Worm (Caenorhabditis elegans): ENCODE results near the gene dat-1.

The dat-1 gene

ce11 chrIII:9242675-9243074, at the start of gene dat-1:
Gene dat-1, plus strand, starts transcription at chrIII:9242975.
- TF ChIP-seq him-1 (tag; optimal IDR thresholded peaks at IDR 0.05) (no peak), dao-5 (tag; optimal IDR thresholded peaks at IDR 0.05) (no peak), W03F9.2 (tag; optimal IDR thresholded peaks at IDR 0.05) (no peak)

ce11 chrIII:9199605-9200004, 43.2 kb upstream of the dat-1 start, which contains the start of gene ZC84.6:
Gene ZC84.6, minus strand, starts transcription at chrIII:9199705.
- TF ChIP-seq him-1 (tag; optimal IDR thresholded peaks at IDR 0.05) (no peak), W03F9.2 (tag; optimal IDR thresholded peaks at IDR 0.05) (no peak), dao-5 (tag; optimal IDR thresholded peaks at IDR 0.05) (no peak)

ce11 chrIII:9201977-9202376, 40.8 kb upstream of the dat-1 start:
- TF ChIP-seq dao-5 (tag; optimal IDR thresholded peaks at IDR 0.05) (no peak), W03F9.2 (tag; optimal IDR thresholded peaks at IDR 0.05) (no peak), him-1 (tag; optimal IDR thresholded peaks at IDR 0.05) (no peak)

ce11 chrIII:9206185-9206584, 36.6 kb upstream of the dat-1 start, which contains the start of gene ZC84.1:
Gene ZC84.1, minus strand, starts transcription at chrIII:9206285.
- TF ChIP-seq W03F9.2 (tag; optimal IDR thresholded peaks at IDR 0.05) = no peak
- TF ChIP-seq him-1 (tag; optimal IDR thresholded peaks at IDR 0.05) = no peak
- no peak for TF ChIP-seq dao-5 (tag; optimal IDR thresholded peaks at IDR 0.05)

ce11 chrIII:9215367-9215766, 27.4 kb upstream of the dat-1 start, which contains the start of gene npr-29:
Gene npr-29, minus strand, starts transcription at chrIII:9215467.
- no peak for TF ChIP-seq W03F9.2 (tag; optimal IDR thresholded peaks at IDR 0.05)
- no peak for TF ChIP-seq him-1 (tag; optimal IDR thresholded peaks at IDR 0.05)
- TF ChIP-seq dao-5 (tag; optimal IDR thresholded peaks at IDR 0.05) = no peak

- TF ChIP-seq him-1 (tag; optimal IDR thresholded peaks at IDR 0.05) (no peak), W03F9.2 (tag; optimal IDR thresholded peaks at IDR 0.05) (no peak), dao-5 (tag; optimal IDR thresholded peaks at IDR 0.05) (no peak)
These were observed 17.8 kb upstream of the dat-1 start for ce11 chrIII:9224986-9225385.

- TF ChIP-seq W03F9.2 (tag; optimal IDR thresholded peaks at IDR 0.05) = no peak
- TF ChIP-seq him-1 (tag; optimal IDR thresholded peaks at IDR 0.05) = no peak
These were observed 14.6 kb upstream of the dat-1 start for ce11 chrIII:9228190-9228589.

- no peak for TF ChIP-seq W03F9.2 (tag; optimal IDR thresholded peaks at IDR 0.05)
- no peak for TF ChIP-seq dao-5 (tag; optimal IDR thresholded peaks at IDR 0.05)
- no peak for TF ChIP-seq him-1 (tag; optimal IDR thresholded peaks at IDR 0.05)
These were observed 14.1 kb upstream of the dat-1 start, which contains the start of gene rnr-1 for ce11 chrIII:9228722-9229121. Gene rnr-1, minus strand, starts transcription at chrIII:9228798.

- TF ChIP-seq W03F9.2 (tag; optimal IDR thresholded peaks at IDR 0.05) = no peak
- TF ChIP-seq him-1 (tag; optimal IDR thresholded peaks at IDR 0.05) = no peak
- no peak for TF ChIP-seq dao-5 (tag; optimal IDR thresholded peaks at IDR 0.05)
These were observed 11.6 kb upstream of the dat-1 start, which contains the start of gene T23G5.3 for ce11 chrIII:9231173-9231572. Gene T23G5.3, minus strand, starts transcription at chrIII:9231273.

ce11 chrIII:9236228-9236627, 6.5 kb upstream of the dat-1 start, which contains the start of gene T23G5.2:
Gene T23G5.2, minus strand, starts transcription at chrIII:9236328.
- TF ChIP-seq him-1 (tag; optimal IDR thresholded peaks at IDR 0.05) (no peak), dao-5 (tag; optimal IDR thresholded peaks at IDR 0.05) (no peak), W03F9.2 (tag; optimal IDR thresholded peaks at IDR 0.05) (no peak)

- TF ChIP-seq dao-5 (tag; optimal IDR thresholded peaks at IDR 0.05) (no peak), W03F9.2 (tag; optimal IDR thresholded peaks at IDR 0.05) (no peak), him-1 (tag; optimal IDR thresholded peaks at IDR 0.05) (no peak)
These were observed 5.1 kb upstream of the dat-1 start for ce11 chrIII:9237626-9238025.

ce11 chrIII:9239983-9240382, 2.8 kb upstream of the dat-1 start, which contains the start of gene saeg-2:
Gene saeg-2, plus strand, starts transcription at chrIII:9240363.
- TF ChIP-seq him-1 (tag; optimal IDR thresholded peaks at IDR 0.05) (no peak), dao-5 (tag; optimal IDR thresholded peaks at IDR 0.05) (no peak), W03F9.2 (tag; optimal IDR thresholded peaks at IDR 0.05) (peak; percentile 51)

- TF ChIP-seq W03F9.2 (tag; optimal IDR thresholded peaks at IDR 0.05) (no peak), him-1 (tag; optimal IDR thresholded peaks at IDR 0.05) (no peak), dao-5 (tag; optimal IDR thresholded peaks at IDR 0.05) (no peak)
These were observed 4.4 kb downstream of the dat-1 start, which contains the start of gene T02C1.1 for ce11 chrIII:9247221-9247620. Gene T02C1.1, plus strand, starts transcription at chrIII:9247525.

- no peak for TF ChIP-seq dao-5 (tag; optimal IDR thresholded peaks at IDR 0.05)
These were observed 8.0 kb downstream of the dat-1 start, which contains the start of gene T02C1.2 for ce11 chrIII:9250729-9251128. Gene T02C1.2, plus strand, starts transcription at chrIII:9251029.

- TF ChIP-seq W03F9.2 (tag; optimal IDR thresholded peaks at IDR 0.05) = no peak
- TF ChIP-seq dao-5 (tag; optimal IDR thresholded peaks at IDR 0.05) = no peak
- TF ChIP-seq him-1 (tag; optimal IDR thresholded peaks at IDR 0.05) = no peak
These were observed 12.2 kb downstream of the dat-1 start for ce11 chrIII:9254988-9255387.
